Fruit fly (Drosophila melanogaster) whole organism, wandering third instar larva: ENCODE results near the gene CG40198.
"Not testable (repeated sequence)": the region's sequence is repeated elsewhere in the genome, so short reads cannot be mapped to it uniquely, and the experiment has no call there.

Experiments used
- Abd-B ChIP-seq: fragments of >200 bp; optimal IDR thresholded peaks from 2 replicates; lab custom pipeline; 2017; ENCODE audit warnings: missing biosample characterization, missing genetic modification characterization
- CG32264 ChIP-seq: fragments of 200-800 bp; sonication (Bioruptor generic); optimal IDR thresholded peaks from 2 replicates; lab custom pipeline; 2016; ENCODE audit warnings: missing biosample characterization, missing genetic modification characterization
- CG9705 ChIP-seq: fragments of 200-800 bp; sonication (Bioruptor generic); optimal IDR thresholded peaks from 2 replicates; lab custom pipeline; 2018; ENCODE audit warnings: missing biosample characterization, mild to moderate bottlenecking, missing genetic modification characterization
- CrebA ChIP-seq: fragments of 200-800 bp; sonication (Bioruptor generic); optimal IDR thresholded peaks from 2 replicates; lab custom pipeline; 2016; ENCODE audit warnings: missing biosample characterization, mild to moderate bottlenecking, missing genetic modification characterization, borderline replicate concordance
- Dfd ChIP-seq: fragments of >200 bp; optimal IDR thresholded peaks from 2 replicates; lab custom pipeline; 2017; ENCODE audit warnings: missing biosample characterization, missing genetic modification characterization
- Dif ChIP-seq: fragments of 200-275, 200-300 bp; sonication (Bioruptor generic); optimal IDR thresholded peaks from 2 replicates; lab custom pipeline; 2018; ENCODE audit warnings: missing biosample characterization, missing genetic modification characterization; ENCODE audit not compliant: partially characterized antibody
- GATAd ChIP-seq: sonication (Bioruptor generic); optimal IDR thresholded peaks from 2 replicates; lab custom pipeline; 2016; ENCODE audit warnings: missing biosample characterization, missing genetic modification characterization
- HLH106 ChIP-seq: fragments of 200-800 bp; optimal IDR thresholded peaks from 3 replicates; lab custom pipeline; 2019; ENCODE audit warnings: missing biosample characterization, mild to moderate bottlenecking, missing genetic modification characterization, moderate library complexity
- Hnf4 ChIP-seq: fragments of 200-800 bp; sonication (Bioruptor generic); optimal IDR thresholded peaks from 2 replicates; lab custom pipeline; 2016; ENCODE audit warnings: missing biosample characterization, mild to moderate bottlenecking, missing genetic modification characterization
- Hr78 ChIP-seq: fragments of >200 bp; optimal IDR thresholded peaks from 2 replicates; lab custom pipeline; 2017; ENCODE audit warnings: missing biosample characterization, missing genetic modification characterization
- Hr83 ChIP-seq: fragments of 200-300 bp; sonication (Bioruptor generic); optimal IDR thresholded peaks from 2 replicates; lab custom pipeline; 2016; ENCODE audit warnings: missing biosample characterization, mild to moderate bottlenecking, missing genetic modification characterization, moderate library complexity; ENCODE audit not compliant: poor library complexity, severe bottlenecking
- Jra ChIP-seq: sonication (Bioruptor generic); optimal IDR thresholded peaks from 2 replicates; lab custom pipeline; 2016; ENCODE audit warnings: missing biosample characterization, missing genetic modification characterization
- Mio ChIP-seq: sonication (Bioruptor generic); optimal IDR thresholded peaks from 2 replicates; lab custom pipeline; 2016; ENCODE audit warnings: missing biosample characterization, missing genetic modification characterization
- Myc ChIP-seq: fragments of >200 bp; optimal IDR thresholded peaks from 2 replicates; lab custom pipeline; 2017
- N ChIP-seq: fragments of >200 bp; optimal IDR thresholded peaks from 2 replicates; lab custom pipeline; 2018; ENCODE audit warnings: missing biosample characterization, missing external identifiers, missing genetic modification characterization
- OdsH ChIP-seq: fragments of 200-800 bp; sonication (Bioruptor generic); optimal IDR thresholded peaks from 2 replicates; lab custom pipeline; 2016; ENCODE audit warnings: missing biosample characterization, mild to moderate bottlenecking, missing genetic modification characterization
- Rel ChIP-seq, 2 experiments: fragments of 200-800 bp; sonication (Bioruptor generic) in 1 of 2; optimal IDR thresholded peaks; 2 replicates in 1 of 2; 3 replicates in 1 of 2; lab custom pipeline; 2016 to 2019; ENCODE audit warnings: mild to moderate bottlenecking in 2 of 2, missing biosample characterization in 2 of 2, missing genetic modification characterization in 2 of 2, moderate library complexity in 1 of 2
- Sp1 ChIP-seq: fragments of 200-800 bp; sonication (Bioruptor generic); optimal IDR thresholded peaks from 3 replicates; lab custom pipeline; 2019; ENCODE audit warnings: missing biosample characterization, mild to moderate bottlenecking, missing genetic modification characterization, moderate library complexity
- Vsx2 ChIP-seq: fragments of 200-300, 225-300 bp; sonication (Bioruptor generic); optimal IDR thresholded peaks from 2 replicates; lab custom pipeline; 2018; ENCODE audit warnings: missing biosample characterization, missing genetic modification characterization; ENCODE audit not compliant: partially characterized antibody
- br ChIP-seq: fragments of 200-800 bp; sonication (Bioruptor generic); optimal IDR thresholded peaks from 2 replicates; lab custom pipeline; 2016; ENCODE audit warnings: missing biosample characterization, missing genetic modification characterization
- brk ChIP-seq: fragments of 200-800 bp; sonication (Bioruptor generic); optimal IDR thresholded peaks from 2 replicates; lab custom pipeline; 2016; ENCODE audit warnings: missing biosample characterization, mild to moderate bottlenecking, missing genetic modification characterization
- dl ChIP-seq, 2 experiments: fragments of 175-275, 200-275 bp in 1 of 2; fragments of 200-275 bp in 1 of 2; sonication (Bioruptor generic); optimal IDR thresholded peaks; lab custom pipeline; 2018; ENCODE audit warnings: mild to moderate bottlenecking in 2 of 2, missing biosample characterization in 2 of 2, missing genetic modification characterization in 2 of 2, moderate library complexity in 2 of 2; ENCODE audit not compliant: partially characterized antibody in 2 of 2, insufficient read depth in 1 of 2
- dmrt93B ChIP-seq: fragments of 200-800 bp; sonication (Bioruptor generic); optimal IDR thresholded peaks from 2 replicates; lab custom pipeline; 2018; ENCODE audit warnings: missing biosample characterization, mild to moderate bottlenecking, missing genetic modification characterization
- dsf ChIP-seq: sonication (Bioruptor generic); optimal IDR thresholded peaks from 2 replicates; lab custom pipeline; 2016; ENCODE audit warnings: missing biosample characterization, missing genetic modification characterization, borderline replicate concordance
- ey ChIP-seq: fragments of 200-800 bp; sonication (Bioruptor generic); optimal IDR thresholded peaks from 2 replicates; lab custom pipeline; 2016; ENCODE audit warnings: missing biosample characterization, missing genetic modification characterization
- foxo ChIP-seq, 2 experiments: fragments of 200-800 bp; sonication (Bioruptor generic); optimal IDR thresholded peaks; 2 replicates in 1 of 2; 3 replicates in 1 of 2; lab custom pipeline; 2016 to 2017; ENCODE audit warnings: missing biosample characterization in 2 of 2, missing genetic modification characterization in 2 of 2
- fru ChIP-seq: fragments of 200-800 bp; sonication (Bioruptor generic); optimal IDR thresholded peaks from 3 replicates; lab custom pipeline; 2016; ENCODE audit warnings: missing biosample characterization, mild to moderate bottlenecking, missing genetic modification characterization
- h ChIP-seq: fragments of 200-800 bp; sonication (Bioruptor generic); optimal IDR thresholded peaks from 3 replicates; lab custom pipeline; 2016; ENCODE audit warnings: missing biosample characterization, mild to moderate bottlenecking, missing genetic modification characterization
- jim ChIP-seq: fragments of 175-275, 200-325 bp; sonication (Bioruptor generic); optimal IDR thresholded peaks from 2 replicates; lab custom pipeline; 2016; ENCODE audit warnings: missing biosample characterization, mild to moderate bottlenecking, missing genetic modification characterization
- lola ChIP-seq: fragments of >200 bp; optimal IDR thresholded peaks from 2 replicates; lab custom pipeline; 2017; ENCODE audit warnings: missing biosample characterization, missing genetic modification characterization
- pan ChIP-seq: fragments of >200 bp; optimal IDR thresholded peaks from 2 replicates; lab custom pipeline; 2017
- psq ChIP-seq: fragments of 200-800 bp; sonication (Bioruptor generic); optimal IDR thresholded peaks from 3 replicates; lab custom pipeline; 2017; ENCODE audit warnings: missing biosample characterization, mild to moderate bottlenecking, missing genetic modification characterization, moderate library complexity
- rgr ChIP-seq: fragments of 200-800 bp; sonication (Bioruptor generic); optimal IDR thresholded peaks from 3 replicates; lab custom pipeline; 2016; ENCODE audit warnings: missing biosample characterization, mild to moderate bottlenecking, missing genetic modification characterization
- sage ChIP-seq: fragments of 200-800 bp; sonication (Bioruptor generic); optimal IDR thresholded peaks from 2 replicates; lab custom pipeline; 2016; ENCODE audit warnings: missing biosample characterization, mild to moderate bottlenecking, missing genetic modification characterization
- sv ChIP-seq: fragments of 200-800 bp; sonication (Bioruptor generic); optimal IDR thresholded peaks from 3 replicates; lab custom pipeline; 2016; ENCODE audit warnings: missing biosample characterization, missing genetic modification characterization
- tai ChIP-seq: sonication (Bioruptor generic); optimal IDR thresholded peaks from 2 replicates; lab custom pipeline; 2016; ENCODE audit warnings: missing biosample characterization, missing genetic modification characterization
- usp ChIP-seq: fragments of >200 bp; optimal IDR thresholded peaks from 2 replicates; lab custom pipeline; 2017; ENCODE audit warnings: missing biosample characterization, missing genetic modification characterization
- woc ChIP-seq: sonication (Bioruptor generic); optimal IDR thresholded peaks from 2 replicates; lab custom pipeline; 2016; ENCODE audit warnings: missing biosample characterization, mild to moderate bottlenecking, missing genetic modification characterization

CG40198 gene

DNA sequence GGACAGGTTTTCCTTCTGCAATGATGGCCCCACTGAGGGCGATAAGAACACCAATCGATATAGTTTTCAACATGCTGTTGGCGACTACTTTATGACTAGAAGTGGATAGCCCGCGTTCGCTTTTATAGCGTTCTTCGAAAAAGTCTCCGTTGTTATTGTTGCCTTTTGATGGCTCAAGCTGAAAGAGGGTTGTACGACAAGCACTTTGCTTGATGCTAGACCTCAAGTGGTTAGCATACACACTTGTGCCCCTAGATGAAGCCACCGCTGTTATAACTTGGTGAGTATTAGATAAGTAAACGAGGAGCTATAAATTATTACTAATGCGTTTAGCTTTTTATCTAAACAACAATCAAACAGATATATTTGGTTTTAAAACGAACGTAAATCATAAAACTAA is at the start of gene CG40198:
Gene CG40198, minus strand, starts transcription at position 101 of the 400 bp plus-strand sequence.
- TF ChIP-seq sv: no peak

DNA sequence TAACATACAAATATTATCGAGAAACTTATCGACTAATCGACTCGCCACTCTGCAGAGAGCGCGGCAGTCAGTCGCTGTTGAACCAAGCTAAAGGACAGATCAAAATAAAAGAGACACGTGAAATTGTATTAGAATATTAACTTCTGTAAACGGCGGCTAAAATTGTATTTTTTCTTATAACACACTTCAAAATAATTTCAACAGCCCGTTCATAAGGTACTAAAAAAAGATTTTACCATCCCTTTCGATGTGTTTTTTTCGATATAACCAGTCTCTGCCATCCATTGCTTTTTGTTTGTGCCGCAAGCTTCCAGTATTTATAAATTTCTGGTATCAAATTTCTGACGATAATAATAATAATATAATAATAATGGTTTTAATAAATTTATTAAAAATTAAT is 49.4 kb upstream of the CG40198 start, which contains the start of gene aux:
Gene aux, plus strand, starts transcription at position 301 of the 400 bp plus-strand sequence.
- TF ChIP-seq sv; woc; CG9705 (GFP tag; lab: Kevin White, UChicago): not testable (repeated sequence)

DNA sequence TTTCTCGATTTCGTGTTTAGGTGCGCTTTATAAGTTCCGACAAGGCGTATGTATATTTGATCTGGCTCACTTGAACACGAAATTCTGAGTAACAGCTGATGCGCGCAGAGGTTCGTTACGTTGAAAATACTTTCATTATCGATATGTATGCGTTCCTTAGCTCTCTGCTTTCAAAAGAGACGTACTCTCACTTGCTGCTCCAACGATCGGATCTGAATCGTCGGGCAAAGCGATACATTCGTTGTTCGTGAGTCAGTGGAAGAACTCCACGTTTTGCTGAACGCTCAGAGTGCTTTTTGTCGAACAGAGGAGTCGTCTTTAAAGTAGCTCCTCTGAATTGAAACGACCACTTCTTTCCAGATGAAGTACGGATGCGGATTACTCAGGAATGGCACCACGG is 35.0 kb upstream of the CG40198 start, which contains the start of gene beta-Man:
Gene beta-Man, plus strand, starts transcription at position 152 of the 400 bp plus-strand sequence.
- TF ChIP-seq Mio (GFP tag; lab: Kevin White, UChicago): no peak
- peak; percentile 77 for TF ChIP-seq Hr83 (GFP tag; lab: Kevin White, UChicago)
- no peak for TF ChIP-seq rgr (GFP tag; lab: Kevin White, UChicago)
- TF ChIP-seq Abd-B (GFP tag; lab: Kevin White, UChicago): no peak
- no peak for TF ChIP-seq brk (GFP tag; lab: Kevin White, UChicago)
- TF ChIP-seq h (GFP tag; lab: Kevin White, UChicago): peak; percentile 35
- no peak for TF ChIP-seq Rel (GFP tag; optimal IDR thresholded peaks at IDR 0.05; lab: Kevin White, UChicago)
- TF ChIP-seq Rel (tag; optimal IDR thresholded peaks at IDR 0.05; lab: Kevin White, UChicago): peak; percentile 57
- peak; percentile 32 for TF ChIP-seq jim
- TF ChIP-seq pan (lab: Kevin White, UChicago): no peak
- no peak for TF ChIP-seq ey (GFP tag; lab: Kevin White, UChicago)
- no peak for TF ChIP-seq Hr78
- TF ChIP-seq psq (GFP tag; lab: Kevin White, UChicago): no peak
- no peak for TF ChIP-seq tai (GFP tag; lab: Kevin White, UChicago)
- no peak for TF ChIP-seq N (GFP tag; lab: Kevin White, UChicago)
- TF ChIP-seq woc: peak; percentile 2
- peak; percentile 24 for TF ChIP-seq CrebA (GFP tag; lab: Kevin White, UChicago)
- no peak for TF ChIP-seq GATAd (GFP tag; lab: Kevin White, UChicago)
- no peak for TF ChIP-seq Dfd
- TF ChIP-seq Sp1: no peak
- peak; percentile 34 for TF ChIP-seq HLH106 (tag; lab: Kevin White, UChicago)
- TF ChIP-seq fru (GFP tag; lab: Kevin White, UChicago): peak; percentile 76
- peak; percentile 53 to 55 for TF ChIP-seq dl (GFP tag; optimal IDR thresholded peaks at IDR 0.05; lab: Kevin White, UChicago; ENCODE audit: insufficient read depth in 1 of 2, partially characterized antibody in 2 of 2)
- no peak for TF ChIP-seq br (GFP tag; lab: Kevin White, UChicago)
- TF ChIP-seq OdsH (GFP tag; lab: Kevin White, UChicago): no peak
- no peak for TF ChIP-seq sv
- no peak for TF ChIP-seq CG9705 (GFP tag; lab: Kevin White, UChicago)
- TF ChIP-seq CG32264: no peak
- no peak for TF ChIP-seq sage
- TF ChIP-seq dmrt93B (GFP tag; lab: Kevin White, UChicago): no peak
- peak; percentile 67 for TF ChIP-seq Hnf4 (GFP tag; lab: Kevin White, UChicago)
- TF ChIP-seq dsf (GFP tag; lab: Kevin White, UChicago): no peak
- TF ChIP-seq lola (GFP tag; lab: Kevin White, UChicago): no peak
- TF ChIP-seq Myc (lab: Kevin White, UChicago): peak; percentile 5
- peak; percentile 72 for TF ChIP-seq Vsx2 (GFP tag; lab: Kevin White, UChicago)
- TF ChIP-seq Dif: peak; percentile 89
- TF ChIP-seq foxo (GFP tag; optimal IDR thresholded peaks at IDR 0.05; lab: Kevin White, UChicago): peak in 1 of 2 experiments; percentile 36
- no peak for TF ChIP-seq usp (GFP tag; lab: Kevin White, UChicago)
- peak; percentile 38 for TF ChIP-seq Jra (GFP tag; lab: Kevin White, UChicago)
